Worm (Caenorhabditis elegans) whole organism, young adult: ENCODE data around the gene T23B12.5.

Experiments used
- B0035.1 ChIP-seq: sonication (generic microtip); optimal IDR thresholded peaks from 2 replicates; lab custom pipeline; 2016; ENCODE audit warnings: missing genetic modification characterization, mild to moderate bottlenecking, missing compliant biosample characterization, missing genotype, missing genetic modification reagents
- F22D6.2 ChIP-seq: sonication (generic microtip); optimal IDR thresholded peaks from 2 replicates; lab custom pipeline; 2016; ENCODE audit warnings: mild to moderate bottlenecking, missing genetic modification characterization, missing compliant biosample characterization
- F33H1.4 ChIP-seq: fragments of 200-800 bp; sonication (Bioruptor generic); IDR thresholded peaks from 2 replicates; pipeline ENCODE4 v1.3.6; 2022; ENCODE audit warnings: missing genetic modification reagents, missing genetic modification characterization, missing compliant biosample characterization
- F37B4.10 ChIP-seq: fragments of 200-800 bp; sonication (Bioruptor generic); IDR thresholded peaks from 2 replicates; pipeline ENCODE4 v1.3.6; 2022; ENCODE audit warnings: missing genetic modification characterization, missing compliant biosample characterization
- F52B5.7 ChIP-seq: sonication (generic microtip); optimal IDR thresholded peaks from 2 replicates; lab custom pipeline; 2016; ENCODE audit warnings: mild to moderate bottlenecking, missing genetic modification characterization, missing compliant biosample characterization
- F55B11.4 ChIP-seq: sonication (generic microtip); optimal IDR thresholded peaks from 2 replicates; lab custom pipeline; 2016; ENCODE audit warnings: missing compliant biosample characterization, missing genetic modification characterization, borderline replicate concordance; ENCODE audit not compliant: insufficient read depth
- F57A8.1 ChIP-seq: fragments of 200-800 bp; sonication (Bioruptor generic); optimal IDR thresholded peaks from 2 replicates; lab custom pipeline; 2018; ENCODE audit warnings: mild to moderate bottlenecking, missing genetic modification characterization, moderate library complexity, missing compliant biosample characterization
- T07F8.4 ChIP-seq: sonication (generic microtip); optimal IDR thresholded peaks from 2 replicates; lab custom pipeline; 2016; ENCODE audit warnings: mild to moderate bottlenecking, missing genetic modification characterization, moderate library complexity, missing compliant biosample characterization
- Y56A3A.18 ChIP-seq: fragments of 200-800 bp; sonication (Bioruptor generic); IDR thresholded peaks from 2 replicates; pipeline ENCODE4 v1.3.6; 2022; ENCODE audit warnings: missing genetic modification reagents, missing genetic modification characterization, missing compliant biosample characterization
- akir-1 ChIP-seq: fragments of 200-800 bp; sonication (Bioruptor generic); optimal IDR thresholded peaks from 2 replicates; lab custom pipeline; 2018; ENCODE audit warnings: mild to moderate bottlenecking, missing genetic modification characterization, moderate library complexity, missing compliant biosample characterization
- ama-1 ChIP-seq, 3 experiments: fragments of 150-350 bp in 1 of 3; sonication (generic microtip) in 2 of 3; optimal IDR thresholded peaks; 2 replicates each; lab custom pipeline; 2014 to 2018; ENCODE audit warnings: missing biosample characterization in 2 of 3, missing genetic modification characterization in 2 of 3, missing genetic modification reagents in 2 of 3
- atf-7 ChIP-seq: sonication (generic microtip); optimal IDR thresholded peaks from 2 replicates; lab custom pipeline; 2017; ENCODE audit warnings: mild to moderate bottlenecking, missing genetic modification characterization, missing compliant biosample characterization
- attf-3 ChIP-seq: fragments of 200-800 bp; sonication (Bioruptor generic); conservative IDR thresholded peaks from 2 replicates; pipeline ENCODE4 v1.3.6; 2022; ENCODE audit warnings: missing genetic modification reagents, missing genetic modification characterization, missing compliant biosample characterization
- attf-5 ChIP-seq: fragments of 200-800 bp; sonication (Bioruptor generic); optimal IDR thresholded peaks from 2 replicates; lab custom pipeline; 2018; ENCODE audit warnings: mild to moderate bottlenecking, missing genetic modification characterization, missing compliant biosample characterization
- cebp-1 ChIP-seq, 2 experiments: fragments of 200-800 bp in 1 of 2; sonication (Bioruptor generic) in 1 of 2; sonication (generic microtip) in 1 of 2; IDR thresholded peaks in 1 of 2; optimal IDR thresholded peaks in 1 of 2; 2 replicates each; pipeline versions ENCODE4 v1.3.6 to Lab custom; 2017 to 2022; ENCODE audit warnings: missing compliant biosample characterization in 2 of 2, missing genetic modification characterization in 2 of 2, mild to moderate bottlenecking in 1 of 2, missing genetic modification reagents in 1 of 2, moderate library complexity in 1 of 2
- ceh-100 ChIP-seq: fragments of 200-800 bp; sonication (Bioruptor generic); IDR thresholded peaks from 2 replicates; pipeline ENCODE4 v1.3.6; 2022; ENCODE audit warnings: missing genetic modification reagents, missing genetic modification characterization, missing compliant biosample characterization
- ceh-40 ChIP-seq: fragments of 200-800 bp; sonication (Bioruptor generic); IDR thresholded peaks from 2 replicates; pipeline ENCODE4 v1.3.6; 2022; ENCODE audit warnings: missing genetic modification characterization, missing compliant biosample characterization
- ceh-79 ChIP-seq: sonication (generic microtip); optimal IDR thresholded peaks from 2 replicates; lab custom pipeline; 2017; ENCODE audit warnings: mild to moderate bottlenecking, missing genetic modification characterization, missing compliant biosample characterization
- ceh-91 ChIP-seq: fragments of 200-800 bp; sonication (Bioruptor generic); IDR thresholded peaks from 2 replicates; pipeline ENCODE4 v1.3.6; 2022; ENCODE audit warnings: missing genetic modification reagents, missing genetic modification characterization, missing compliant biosample characterization
- chd-7 ChIP-seq: sonication (generic microtip); optimal IDR thresholded peaks from 2 replicates; lab custom pipeline; 2016; ENCODE audit warnings: mild to moderate bottlenecking, missing genetic modification characterization, moderate library complexity, missing compliant biosample characterization
- die-1 ChIP-seq: sonication (generic microtip); optimal IDR thresholded peaks from 2 replicates; lab custom pipeline; 2016; ENCODE audit warnings: missing genotype, mild to moderate bottlenecking, missing genetic modification characterization, missing compliant biosample characterization
- efl-1 ChIP-seq: fragments of 150-350 bp; optimal IDR thresholded peaks from 2 replicates; lab custom pipeline; 2014; ENCODE audit warnings: missing biosample characterization, missing genetic modification reagents, missing genetic modification characterization
- egl-18 ChIP-seq: fragments of 200-800 bp; sonication (Bioruptor generic); IDR thresholded peaks from 2 replicates; pipeline ENCODE4 v1.3.6; 2022; ENCODE audit warnings: missing genetic modification reagents, missing genetic modification characterization, missing compliant biosample characterization
- ekl-4 ChIP-seq: fragments of 200-800 bp; sonication (Bioruptor generic); IDR thresholded peaks from 2 replicates; pipeline ENCODE4 v1.3.6; 2022; ENCODE audit warnings: missing genetic modification reagents, missing genetic modification characterization, missing compliant biosample characterization
- fkh-3 ChIP-seq: sonication (generic microtip); optimal IDR thresholded peaks from 2 replicates; lab custom pipeline; 2016; ENCODE audit warnings: mild to moderate bottlenecking, missing genetic modification characterization, missing compliant biosample characterization
- gei-17 ChIP-seq: fragments of 200-800 bp; sonication (Bioruptor generic); optimal IDR thresholded peaks from 2 replicates; lab custom pipeline; 2018; ENCODE audit warnings: mild to moderate bottlenecking, missing genetic modification characterization, missing compliant biosample characterization
- hlh-12 ChIP-seq: sonication (generic microtip); optimal IDR thresholded peaks from 2 replicates; lab custom pipeline; 2016; ENCODE audit warnings: missing genetic modification characterization, missing compliant biosample characterization
- lag-1 ChIP-seq: fragments of 200-800 bp; sonication (Bioruptor generic); IDR thresholded peaks from 2 replicates; pipeline ENCODE4 v1.3.6; 2022; ENCODE audit warnings: missing genetic modification reagents, missing genetic modification characterization, missing compliant biosample characterization
- let-526 ChIP-seq: fragments of 200-800 bp; sonication (Bioruptor generic); IDR thresholded peaks from 2 replicates; pipeline ENCODE4 v1.3.6; 2022; ENCODE audit warnings: missing genetic modification reagents, missing genetic modification characterization, missing compliant biosample characterization
- lin-26 ChIP-seq: fragments of 200-800 bp; sonication (Bioruptor generic); IDR thresholded peaks from 2 replicates; pipeline ENCODE4 v1.3.6; 2022; ENCODE audit warnings: missing genetic modification reagents, missing genetic modification characterization, missing compliant biosample characterization
- lin-54 ChIP-seq: fragments of 200-800 bp; sonication (Bioruptor generic); optimal IDR thresholded peaks from 2 replicates; lab custom pipeline; 2018; ENCODE audit warnings: mild to moderate bottlenecking, missing genetic modification characterization, missing compliant biosample characterization
- lsl-1 ChIP-seq: fragments of 200-800 bp; sonication (Bioruptor generic); optimal IDR thresholded peaks from 2 replicates; lab custom pipeline; 2018; ENCODE audit warnings: mild to moderate bottlenecking, missing genetic modification characterization, moderate library complexity, missing compliant biosample characterization
- nhr-90 ChIP-seq: sonication (generic microtip); optimal IDR thresholded peaks from 2 replicates; lab custom pipeline; 2016; ENCODE audit warnings: missing genotype, mild to moderate bottlenecking, missing genetic modification characterization, missing compliant biosample characterization
- snpc-1.1 ChIP-seq: sonication (generic microtip); optimal IDR thresholded peaks from 2 replicates; lab custom pipeline; 2017; ENCODE audit warnings: missing genetic modification characterization, mild to moderate bottlenecking, missing compliant biosample characterization, antibody characterized with exemption, moderate library complexity, missing genotype, missing genetic modification reagents; ENCODE audit not compliant: insufficient read depth
- snpc-1.3 ChIP-seq: sonication (generic microtip); optimal IDR thresholded peaks from 2 replicates; lab custom pipeline; 2017; ENCODE audit warnings: missing genetic modification characterization, mild to moderate bottlenecking, missing compliant biosample characterization, antibody characterized with exemption, moderate library complexity, missing genotype, missing genetic modification reagents; ENCODE audit not compliant: insufficient read depth
- somi-1 ChIP-seq: fragments of 200-800 bp; sonication (Bioruptor generic); optimal IDR thresholded peaks from 2 replicates; lab custom pipeline; 2018; ENCODE audit warnings: mild to moderate bottlenecking, missing genetic modification characterization, missing compliant biosample characterization
- ztf-25 ChIP-seq: fragments of 200-800 bp; sonication (Bioruptor generic); IDR thresholded peaks from 2 replicates; pipeline ENCODE4 v1.3.6; 2022; ENCODE audit warnings: missing genetic modification reagents, missing genetic modification characterization, missing compliant biosample characterization
- ztf-28 ChIP-seq: fragments of 200-800 bp; sonication (Bioruptor generic); IDR thresholded peaks from 2 replicates; pipeline ENCODE4 v1.3.6; 2022; ENCODE audit warnings: missing genetic modification reagents, missing genetic modification characterization, missing compliant biosample characterization
- ztf-3 ChIP-seq: fragments of 200-800 bp; sonication (Bioruptor generic); optimal IDR thresholded peaks from 2 replicates; lab custom pipeline; 2018; ENCODE audit warnings: mild to moderate bottlenecking, missing genetic modification characterization, missing compliant biosample characterization

Gene T23B12.5

ce11 chrV:8462074-8462473 is 14.2 kb upstream of the T23B12.5 start, which contains the start of the genes dnj-22 and natc-1 (continued):
- no peak for TF ChIP-seq ztf-28 (GFP tag; lab: Robert Waterston, UW)
- TF ChIP-seq atf-7: no peak
- TF ChIP-seq snpc-1.3 (tag; lab: Kevin White, UChicago): peak; percentile 29
- no peak for TF ChIP-seq F55B11.4 (tag; lab: Kevin White, UChicago)
- no peak for TF ChIP-seq nhr-90
- TF ChIP-seq gei-17 (GFP tag; lab: Kevin White, UChicago): no peak
- TF ChIP-seq ztf-3 (GFP tag; lab: Kevin White, UChicago): no peak
- TF ChIP-seq lin-54 (GFP tag; lab: Kevin White, UChicago): peak; percentile 35
- TF ChIP-seq B0035.1 (tag; lab: Kevin White, UChicago): no peak
- no peak for TF ChIP-seq ceh-79 (tag; lab: Kevin White, UChicago)
- TF ChIP-seq F52B5.7 (tag; lab: Kevin White, UChicago): no peak
- peak; percentile 48 for TF ChIP-seq attf-5 (GFP tag; lab: Kevin White, UChicago)
- no peak for TF ChIP-seq ekl-4 (GFP tag; lab: Robert Waterston, UW)
- no peak for TF ChIP-seq hlh-12
- no peak for TF ChIP-seq F33H1.4 (GFP tag; lab: Robert Waterston, UW)
- no peak for TF ChIP-seq ceh-91 (GFP tag; lab: Robert Waterston, UW)
- TF ChIP-seq ceh-40: no peak
- TF ChIP-seq cebp-1 (GFP tag; IDR thresholded peaks at IDR 0.05; lab: Robert Waterston, UW): no peak
- TF ChIP-seq cebp-1 (tag; optimal IDR thresholded peaks at IDR 0.05; lab: Kevin White, UChicago): peak; percentile 22
- TF ChIP-seq ama-1 (optimal IDR thresholded peaks at IDR 0.05; lab: Kevin White, UChicago): no peak
- no peak for TF ChIP-seq ama-1 (GFP tag; optimal IDR thresholded peaks at IDR 0.05; lab: Kevin White, UChicago)
- TF ChIP-seq akir-1 (GFP tag; lab: Kevin White, UChicago): no peak
- TF ChIP-seq somi-1 (GFP tag; lab: Kevin White, UChicago): no peak
- TF ChIP-seq fkh-3 (tag; lab: Kevin White, UChicago): no peak
- TF ChIP-seq lag-1 (GFP tag; lab: Robert Waterston, UW): no peak
- peak; percentile 35 for TF ChIP-seq snpc-1.1 (tag; lab: Kevin White, UChicago)
- TF ChIP-seq chd-7 (tag; lab: Kevin White, UChicago): no peak
- no peak for TF ChIP-seq let-526 (GFP tag; lab: Robert Waterston, UW)
- TF ChIP-seq T07F8.4: no peak
- TF ChIP-seq lin-26: no peak
- TF ChIP-seq efl-1 (GFP tag; lab: Kevin White, UChicago): no peak
- TF ChIP-seq ceh-100: no peak
- TF ChIP-seq F22D6.2: no peak
- no peak for TF ChIP-seq egl-18 (GFP tag; lab: Robert Waterston, UW)
- TF ChIP-seq die-1 (tag; lab: Kevin White, UChicago): no peak
- no peak for TF ChIP-seq F37B4.10 (GFP tag; lab: Robert Waterston, UW)
- TF ChIP-seq ztf-25 (GFP tag; lab: Robert Waterston, UW): no peak
- no peak for TF ChIP-seq F57A8.1 (GFP tag; lab: Kevin White, UChicago)
- TF ChIP-seq attf-3 (GFP tag; lab: Robert Waterston, UW): peak; percentile 98
- no peak for TF ChIP-seq Y56A3A.18
- TF ChIP-seq lsl-1 (GFP tag; lab: Kevin White, UChicago): peak; percentile 1
